Fruit fly (Drosophila melanogaster): Measurements from ENCODE around the gene Esp.
A peak's percentile ranks its signal among the peaks of the same experiment; 100 is the strongest.

Esp gene

DNA sequence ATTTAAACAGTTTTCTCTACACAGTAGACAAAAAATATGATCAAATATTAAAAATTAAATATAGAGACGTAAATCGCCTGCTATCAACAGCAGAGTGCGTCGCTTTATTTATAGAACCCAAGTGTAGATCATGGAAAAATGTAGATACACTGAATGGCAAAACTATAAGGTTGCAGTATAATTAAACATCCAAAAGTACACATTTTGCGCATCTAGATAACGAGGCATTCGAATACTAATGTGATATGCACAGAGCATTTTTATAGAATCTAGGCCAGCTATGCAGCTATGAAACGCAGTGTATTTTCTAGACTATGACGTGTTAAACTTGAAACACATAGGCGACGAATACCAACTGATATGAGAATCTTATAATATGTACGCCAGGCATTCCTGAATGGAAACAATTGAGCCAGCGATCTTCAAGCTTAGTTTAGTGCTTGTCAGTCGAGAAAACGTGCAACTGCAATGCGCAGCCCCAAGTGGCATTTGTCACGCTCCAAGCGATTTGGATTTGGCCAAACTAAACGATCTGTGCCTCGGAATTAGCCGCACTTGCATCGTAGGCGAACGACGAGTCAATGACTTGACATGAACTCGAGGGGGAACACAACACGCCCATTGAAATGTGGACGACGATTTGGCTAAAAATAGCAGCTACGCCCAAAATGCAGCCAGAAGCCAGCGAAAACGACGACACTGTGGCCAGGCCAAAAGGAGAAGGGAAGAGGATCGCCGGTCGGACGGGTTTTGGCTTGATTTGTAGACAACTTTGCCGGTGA lies 30.7 kb upstream of the Esp start (continued):
- TF ChIP-seq Dek (tag; optimal IDR thresholded peaks at IDR 0.05) (peak; percentile 87), tio (GFP tag; optimal IDR thresholded peaks at IDR 0.05) (peak; percentile 79), Six4 (GFP tag; optimal IDR thresholded peaks at IDR 0.05) (peak; percentile 75), CG6654 (GFP tag; optimal IDR thresholded peaks at IDR 0.05) (peak; percentile 64), Neu2 (GFP tag; optimal IDR thresholded peaks at IDR 0.05; ENCODE audit: borderline replicate concordance) (no peak), prd (optimal IDR thresholded peaks at IDR 0.05) (no peak), prd (GFP tag; IDR thresholded peaks at IDR 0.05) (peak; percentile 86), dysf (GFP tag; IDR thresholded peaks at IDR 0.05) (peak; percentile 93), maf-S (GFP tag; optimal IDR thresholded peaks at IDR 0.05) (peak; percentile 80), CG2875 (GFP tag; optimal IDR thresholded peaks at IDR 0.05) (peak; percentile 77), wek (GFP tag; optimal IDR thresholded peaks at IDR 0.05) (peak; percentile 77), CG2129 (GFP tag; IDR thresholded peaks at IDR 0.05; ENCODE audit: partially characterized antibody) (no peak), CG12659 (GFP tag; optimal IDR thresholded peaks at IDR 0.05) (peak; percentile 92), CG18262 (tag; optimal IDR thresholded peaks at IDR 0.05) (peak; percentile 81), CG2889 (GFP tag; IDR thresholded peaks at IDR 0.05) (peak; percentile 78; the same call in 2 of the 3 replicates), Hr78 (GFP tag; optimal IDR thresholded peaks at IDR 0.05) (peak in 1 of 2 experiments; percentile 63), CG34376 (GFP tag; optimal IDR thresholded peaks at IDR 0.05) (peak; percentile 74), CG12236 (GFP tag; optimal IDR thresholded peaks at IDR 0.05) (peak; percentile 52), eyg (GFP tag; optimal IDR thresholded peaks at IDR 0.05) (peak; percentile 64), pho (GFP tag; optimal IDR thresholded peaks at IDR 0.05) (peak; percentile 76), CG2712 (tag; optimal IDR thresholded peaks at IDR 0.05) (peak; percentile 86), bab2 (GFP tag; optimal IDR thresholded peaks at IDR 0.05) (peak; percentile 86), CG2678 (tag; optimal IDR thresholded peaks at IDR 0.05) (peak; percentile 93), CG7963 (GFP tag; IDR thresholded peaks at IDR 0.05; ENCODE audit: partially characterized antibody) (no peak), CG13775 (GFP tag; optimal IDR thresholded peaks at IDR 0.05) (peak; percentile 75), Myb (GFP tag; optimal IDR thresholded peaks at IDR 0.05) (peak; percentile 75)

DNA sequence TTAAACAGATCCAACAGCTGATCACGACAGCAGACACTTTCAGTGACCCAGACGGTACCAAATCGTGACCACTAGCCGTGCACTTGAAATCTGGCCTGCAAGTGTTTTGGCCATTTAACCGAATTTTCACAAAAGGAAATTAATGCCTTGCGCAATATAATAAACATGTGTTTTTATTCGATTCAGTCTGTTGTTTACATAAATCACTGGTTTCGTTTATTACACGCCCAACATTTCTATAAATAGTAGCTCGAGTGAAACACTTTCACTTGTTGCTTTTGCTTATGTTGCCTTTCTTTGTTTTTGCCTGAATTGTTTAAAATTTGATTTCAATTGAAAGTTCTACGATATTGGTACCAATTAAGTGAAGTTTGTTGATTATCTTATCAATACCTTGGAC lies 29.3 kb upstream of the Esp start:
- TF ChIP-seq CG3995 (GFP tag; optimal IDR thresholded peaks at IDR 0.05), result peak; percentile 40
- TF ChIP-seq bowl (GFP tag; IDR thresholded peaks at IDR 0.05), result no peak
- TF ChIP-seq CG14860 (GFP tag; IDR thresholded peaks at IDR 0.05; ENCODE audit: partially characterized antibody), result no peak
- peak; percentile 77 for TF ChIP-seq kah (GFP tag; optimal IDR thresholded peaks at IDR 0.05)
- no peak for TF ChIP-seq CG34224 (GFP tag; IDR thresholded peaks at IDR 0.05; ENCODE audit: partially characterized antibody)
- TF ChIP-seq nerfin-2 (GFP tag; IDR thresholded peaks at IDR 0.05; ENCODE audit: partially characterized antibody), result no peak
- TF ChIP-seq nmo (GFP tag; optimal IDR thresholded peaks at IDR 0.05), result no peak
- no peak for TF ChIP-seq sob (GFP tag; IDR thresholded peaks at IDR 0.05)
- no peak for TF ChIP-seq Max (GFP tag; optimal IDR thresholded peaks at IDR 0.05)
- TF ChIP-seq zen2 (GFP tag; IDR thresholded peaks at IDR 0.05; ENCODE audit: partially characterized antibody), result no peak
- TF ChIP-seq zfh2 (GFP tag; optimal IDR thresholded peaks at IDR 0.05), result no peak
- peak in 1 of 2 experiments; percentile 51 for TF ChIP-seq Pdp1 (GFP tag; optimal IDR thresholded peaks at IDR 0.05)
- TF ChIP-seq tx (GFP tag; optimal IDR thresholded peaks at IDR 0.05), result no peak
- peak; percentile 70 for TF ChIP-seq Blimp-1 (GFP tag; optimal IDR thresholded peaks at IDR 0.05)
- no peak for TF ChIP-seq trh (GFP tag; optimal IDR thresholded peaks at IDR 0.05)
- no peak for TF ChIP-seq nerfin-1 (tag; optimal IDR thresholded peaks at IDR 0.05)
- TF ChIP-seq CG7987 (GFP tag; optimal IDR thresholded peaks at IDR 0.05), result no peak
- TF ChIP-seq ac (GFP tag; optimal IDR thresholded peaks at IDR 0.05), result no peak
- TF ChIP-seq CG5180 (GFP tag; optimal IDR thresholded peaks at IDR 0.05), result no peak
- peak; percentile 37 for TF ChIP-seq exex (tag; optimal IDR thresholded peaks at IDR 0.05)
- no peak for TF ChIP-seq CG6272 (GFP tag; IDR thresholded peaks at IDR 0.05)
- TF ChIP-seq CG12769 (tag; optimal IDR thresholded peaks at IDR 0.05), result no peak
- TF ChIP-seq CG10147 (GFP tag; optimal IDR thresholded peaks at IDR 0.05), result no peak
